Fruit fly (Drosophila melanogaster) whole organism: ENCODE data around the gene Usp14.

Source experiments
- CG8478 ChIP-seq: fragments of >200 bp; optimal IDR thresholded peaks from 2 replicates; lab custom pipeline; 2018; ENCODE audit warnings: inconsistent platforms
- Dll ChIP-seq: fragments of >200 bp; optimal IDR thresholded peaks from 2 replicates; lab custom pipeline; 2017
- EcR ChIP-seq, 2 experiments: fragments of >200 bp; optimal IDR thresholded peaks; 2 replicates each; lab custom pipeline; 2017; ENCODE audit warnings: missing biosample characterization in 2 of 2, missing genetic modification characterization in 2 of 2, missing genetic modification reagents in 2 of 2
- psq ChIP-seq: fragments of >200 bp; optimal IDR thresholded peaks from 2 replicates; lab custom pipeline; 2017

DNA sequence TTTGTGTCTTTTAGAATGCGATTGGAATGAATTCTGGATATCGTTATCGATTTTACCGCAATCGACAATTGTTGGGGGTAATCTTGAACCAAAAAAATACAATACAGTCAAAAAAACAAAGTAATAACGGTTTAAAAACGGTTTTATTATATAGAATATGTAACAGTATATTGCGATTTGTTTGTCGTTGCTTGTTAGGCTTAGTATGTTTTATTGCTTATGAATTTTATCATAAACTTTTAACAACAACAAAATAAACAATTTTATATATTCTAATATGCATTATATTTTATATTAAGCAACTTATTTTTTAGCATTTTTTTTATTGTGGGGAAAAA lies 14.4 kb downstream of the Usp14 start, which contains the start of gene CYLD:
- no peak for TF ChIP-seq psq
- TF ChIP-seq EcR (GFP tag; optimal IDR thresholded peaks at IDR 0.05; lab: Kevin White, UChicago) = no peak
- TF ChIP-seq CG8478 (lab: Kevin White, UChicago) = no peak
- TF ChIP-seq Dll (lab: Kevin White, UChicago) = no peak
